Worm (Caenorhabditis elegans): Measurements from ENCODE around the gene Y48A6B.8.
"Not testable (repeated sequence)": the region's sequence is repeated elsewhere in the genome, so short reads cannot be mapped to it uniquely, and the experiment has no call there.

DNA sequence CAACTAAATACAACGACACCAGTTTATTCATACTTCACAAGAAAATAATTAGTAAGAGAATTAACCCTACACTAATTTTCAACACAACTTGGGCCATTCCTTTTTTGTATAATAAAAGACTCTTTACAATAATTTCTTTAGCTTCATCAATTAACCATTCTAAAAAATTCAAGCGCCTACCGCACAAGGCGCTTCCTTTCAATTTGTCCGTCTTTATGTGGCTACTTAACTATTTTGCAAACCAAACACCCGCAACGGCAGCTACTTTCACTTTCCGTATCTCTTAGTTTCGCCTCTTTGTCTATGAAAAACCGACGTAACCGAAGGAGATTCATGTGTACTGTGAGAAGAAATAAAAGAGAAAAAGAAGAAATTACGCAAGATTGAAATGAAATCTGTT, 42.8 kb downstream of the Y48A6B.8 start:
- TF ChIP-seq F13H6.1, nhr-25, zag-1, lsy-2 (tag; optimal IDR thresholded peaks at IDR 0.05): not testable (repeated sequence)

Measured in whole organism, L2 larva.